Worm (Caenorhabditis elegans): Measurements from ENCODE around the gene far-4.

far-4 gene

DNA sequence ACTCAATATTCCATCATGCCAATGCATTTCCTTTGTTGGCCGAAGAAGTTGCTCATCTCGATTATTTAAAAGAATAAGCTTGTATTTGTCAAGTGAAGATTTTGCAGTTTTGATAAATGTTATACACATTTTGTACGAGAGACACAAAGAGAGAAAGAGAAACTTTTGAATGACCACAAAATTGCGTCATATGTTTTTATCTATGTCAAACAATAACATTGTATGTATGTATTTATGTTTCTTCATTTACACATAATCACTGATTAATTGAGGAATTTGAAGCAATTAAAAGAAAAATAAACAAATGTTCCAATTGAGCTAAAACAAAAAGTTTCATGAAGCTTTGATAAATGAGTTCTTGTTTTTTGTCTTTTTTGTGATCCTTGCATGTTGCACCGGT is 36.3 kb downstream of the far-4 start, which contains the start of gene hrg-9 (continued):
- no peak for TF ChIP-seq ets-5 (GFP tag; IDR thresholded peaks at IDR 0.05)

DNA sequence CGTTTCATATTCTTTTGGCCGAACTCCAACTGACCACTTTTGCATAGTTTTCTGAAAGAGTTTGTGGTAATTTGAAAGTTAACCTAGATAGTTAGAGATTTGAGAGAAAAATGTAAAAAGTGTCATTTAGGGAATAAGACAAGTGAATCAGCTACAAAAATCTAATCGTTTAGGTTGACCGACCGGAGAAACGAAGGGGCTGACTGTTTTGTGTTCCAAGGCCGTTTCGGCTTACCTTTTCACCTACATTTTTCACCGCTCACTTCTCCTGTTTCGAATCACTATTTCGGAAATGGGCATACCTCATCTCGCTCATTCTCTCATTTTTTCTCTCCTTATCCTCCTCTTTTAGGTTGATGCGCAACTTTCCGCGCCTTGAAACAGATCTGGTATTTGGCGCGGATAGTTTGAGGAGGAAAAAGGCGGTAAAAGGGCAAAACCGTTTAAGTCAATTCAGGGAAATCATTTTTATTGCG is 38.3 kb downstream of the far-4 start, which contains the start of gene mpst-7:
TSS of gene mpst-7 (minus strand) at position 51 of the 476 bp plus-strand sequence.
- TF ChIP-seq lin-14 (GFP tag; optimal IDR thresholded peaks at IDR 0.05), result peak; percentile 80
- TF ChIP-seq snu-23 (GFP tag; optimal IDR thresholded peaks at IDR 0.05), result no peak
- TF ChIP-seq blmp-1 (tag; optimal IDR thresholded peaks at IDR 0.05), result peak; percentile 83
- TF ChIP-seq ceh-63 (GFP tag; optimal IDR thresholded peaks at IDR 0.05), result no peak
- TF ChIP-seq unc-30 (tag; optimal IDR thresholded peaks at IDR 0.05), result no peak
- no peak for TF ChIP-seq egl-13 (tag; optimal IDR thresholded peaks at IDR 0.05)
- no peak for TF ChIP-seq aly-2 (tag; optimal IDR thresholded peaks at IDR 0.05)
- TF ChIP-seq efl-1 (optimal IDR thresholded peaks at IDR 0.05), result no peak
- TF ChIP-seq efl-1 (GFP tag; optimal IDR thresholded peaks at IDR 0.05 in 1 of 2), result peak in 1 of 2 experiments; percentile 65
- TF ChIP-seq aha-1 (tag; optimal IDR thresholded peaks at IDR 0.05), result no peak
- TF ChIP-seq nhr-47 (tag; optimal IDR thresholded peaks at IDR 0.05), result no peak
- no peak for TF ChIP-seq Y116A8C.19 (tag; optimal IDR thresholded peaks at IDR 0.05; ENCODE audit: borderline replicate concordance)
- TF ChIP-seq pax-3 (tag; optimal IDR thresholded peaks at IDR 0.05), result no peak

DNA sequence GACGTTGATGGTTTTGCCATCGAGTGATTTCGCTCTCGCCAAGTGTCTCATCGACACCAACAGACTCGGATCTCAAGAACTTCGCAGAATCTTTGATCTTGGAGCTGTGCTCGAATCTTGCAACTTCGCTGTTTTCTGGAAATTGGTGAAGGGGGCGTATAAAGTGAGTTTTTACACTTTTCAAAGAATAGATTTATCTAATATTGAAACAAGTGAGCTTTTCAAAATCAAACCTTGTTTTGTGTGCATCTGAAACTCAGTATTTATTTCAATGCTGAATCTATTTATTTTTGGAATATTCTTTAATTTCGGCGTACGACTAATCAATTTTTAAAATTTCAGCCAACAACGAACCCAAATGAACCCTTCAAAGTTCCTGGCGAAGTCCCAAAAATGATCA is 45.2 kb downstream of the far-4 start:
- TF ChIP-seq efl-1 (optimal IDR thresholded peaks at IDR 0.05) (no peak), efl-1 (GFP tag; optimal IDR thresholded peaks at IDR 0.05 in 1 of 2) (peak in 1 of 2 experiments; percentile 69), C16A3.4 (tag; optimal IDR thresholded peaks at IDR 0.05) (no peak)

DNA sequence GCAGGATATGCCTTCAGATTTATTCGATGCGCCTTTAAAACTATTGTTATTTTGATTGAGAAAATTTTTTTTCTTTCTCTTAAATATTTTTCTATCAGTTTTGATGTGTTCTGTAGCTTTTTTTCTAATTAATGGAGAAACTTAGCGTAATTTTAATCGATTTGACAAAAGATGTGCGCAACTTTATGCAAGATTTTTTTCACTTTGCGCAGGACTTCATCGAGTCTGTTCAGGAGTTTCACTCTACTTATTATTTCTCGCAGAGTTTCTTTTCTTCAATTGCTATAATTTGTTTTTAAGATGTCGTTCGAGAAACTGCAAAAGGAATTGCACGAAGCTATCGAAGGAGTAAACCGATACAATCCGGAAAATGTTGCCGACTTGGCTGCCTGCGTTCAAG is 45.8 kb downstream of the far-4 start, which contains the start of gene eif-3.K:
TSS of gene eif-3.K (plus strand) at position 301 of the 400 bp plus-strand sequence.
- no peak for TF ChIP-seq lir-3 (tag; optimal IDR thresholded peaks at IDR 0.05; ENCODE audit: poor library complexity)
- TF ChIP-seq ets-5 (GFP tag; IDR thresholded peaks at IDR 0.05), result no peak
- no peak for TF ChIP-seq C04F5.9 (tag; optimal IDR thresholded peaks at IDR 0.05)
- no peak for TF ChIP-seq pqm-1 (tag; optimal IDR thresholded peaks at IDR 0.05)
- TF ChIP-seq mdl-1 (tag; optimal IDR thresholded peaks at IDR 0.05), result no peak
- TF ChIP-seq ceh-88 (GFP tag; IDR thresholded peaks at IDR 0.05), result no peak
- TF ChIP-seq nhr-47 (tag; optimal IDR thresholded peaks at IDR 0.05), result no peak
- no peak for TF ChIP-seq ceh-63 (GFP tag; optimal IDR thresholded peaks at IDR 0.05)
- TF ChIP-seq nhr-90 (tag; optimal IDR thresholded peaks at IDR 0.05; ENCODE audit: poor library complexity), result no peak
- TF ChIP-seq fos-1 (tag; optimal IDR thresholded peaks at IDR 0.05), result no peak

DNA sequence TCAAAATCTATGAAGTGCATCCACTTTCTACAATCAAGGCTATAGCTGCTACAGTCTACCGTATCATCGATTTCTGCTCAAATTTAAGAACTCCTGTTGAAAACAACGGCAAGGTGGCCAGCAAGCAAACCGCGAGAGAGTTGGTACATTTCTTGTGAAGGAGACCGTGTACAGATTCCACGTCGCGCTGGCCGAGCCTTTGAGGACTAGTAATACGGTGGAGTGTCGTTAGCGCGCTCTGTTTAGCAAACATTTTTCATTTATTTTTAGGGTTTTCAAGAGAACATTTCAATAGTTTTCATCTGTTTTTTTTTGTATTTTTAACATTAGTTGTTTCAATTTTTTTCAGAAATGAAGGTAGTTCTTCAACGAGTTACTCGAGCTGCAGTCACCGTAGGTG is 47.2 kb downstream of the far-4 start, which contains the start of gene pqn-68:
TSS of gene pqn-68 (plus strand) at position 350 of the 400 bp plus-strand sequence.
- TF ChIP-seq ceh-90 (tag; optimal IDR thresholded peaks at IDR 0.05) (no peak), dpl-1 (GFP tag; optimal IDR thresholded peaks at IDR 0.05) (peak in 2 of 3 experiments; percentile 24 to 66), lsy-2 (tag; optimal IDR thresholded peaks at IDR 0.05) (peak; percentile 26 to 56), unc-62 (GFP tag; optimal IDR thresholded peaks at IDR 0.05) (no peak), mab-9 (GFP tag; IDR thresholded peaks at IDR 0.05) (no peak), tlp-1 (tag; optimal IDR thresholded peaks at IDR 0.05) (no peak), nhr-11 (tag; optimal IDR thresholded peaks at IDR 0.05) (no peak), nhr-85 (tag) (no peak), nhr-19 (GFP tag; conservative IDR thresholded peaks at IDR 0.05) (no peak), tbx-2 (tag; optimal IDR thresholded peaks at IDR 0.05) (no peak), aha-1 (tag; optimal IDR thresholded peaks at IDR 0.05) (no peak), egl-27 (tag; optimal IDR thresholded peaks at IDR 0.05) (no peak), nhr-28 (tag; optimal IDR thresholded peaks at IDR 0.05) (no peak), hpl-2 (GFP tag; optimal IDR thresholded peaks at IDR 0.05) (no peak), zip-4 (GFP tag; optimal IDR thresholded peaks at IDR 0.05) (no peak), elt-3 (tag; optimal IDR thresholded peaks at IDR 0.05) (no peak), lir-3 (tag; optimal IDR thresholded peaks at IDR 0.05; ENCODE audit: poor library complexity) (no peak), ceh-8 (GFP tag; optimal IDR thresholded peaks at IDR 0.05) (no peak), nhr-12 (tag; optimal IDR thresholded peaks at IDR 0.05) (no peak), skn-1 (tag; optimal IDR thresholded peaks at IDR 0.05) (no peak), hlh-4 (tag; optimal IDR thresholded peaks at IDR 0.05) (no peak), ceh-88 (GFP tag; IDR thresholded peaks at IDR 0.05) (no peak), efl-3 (GFP tag; optimal IDR thresholded peaks at IDR 0.05) (no peak), ama-1 (optimal IDR thresholded peaks at IDR 0.05) (no peak), nhr-237 (tag; optimal IDR thresholded peaks at IDR 0.05) (no peak), C04F5.9 (tag; optimal IDR thresholded peaks at IDR 0.05) (no peak), nhr-76 (tag; optimal IDR thresholded peaks at IDR 0.05) (no peak), egl-13 (tag; optimal IDR thresholded peaks at IDR 0.05) (no peak), blmp-1 (tag; optimal IDR thresholded peaks at IDR 0.05) (peak; percentile 28)

All from whole organism, L1 larva.